Worm (Caenorhabditis elegans): ENCODE measurements around the gene T28D9.1.

ce11 chrII:6493139-6493538 lies 937 bp downstream of the T28D9.1 start:
- TF ChIP-seq nhr-237 (tag; optimal IDR thresholded peaks at IDR 0.05) (no peak), R02D3.7 (tag; optimal IDR thresholded peaks at IDR 0.05) (no peak), fos-1 (tag; optimal IDR thresholded peaks at IDR 0.05) (no peak), ceh-82 (tag; optimal IDR thresholded peaks at IDR 0.05) (no peak), gmeb-1 (tag; optimal IDR thresholded peaks at IDR 0.05) (no peak), ama-1 (optimal IDR thresholded peaks at IDR 0.05) (no peak), peb-1 (tag; optimal IDR thresholded peaks at IDR 0.05) (no peak)

Measured in whole organism, L2 larva.